Worm (Caenorhabditis elegans): Measurements from ENCODE around the gene ptr-4.

Gene ptr-4

DNA sequence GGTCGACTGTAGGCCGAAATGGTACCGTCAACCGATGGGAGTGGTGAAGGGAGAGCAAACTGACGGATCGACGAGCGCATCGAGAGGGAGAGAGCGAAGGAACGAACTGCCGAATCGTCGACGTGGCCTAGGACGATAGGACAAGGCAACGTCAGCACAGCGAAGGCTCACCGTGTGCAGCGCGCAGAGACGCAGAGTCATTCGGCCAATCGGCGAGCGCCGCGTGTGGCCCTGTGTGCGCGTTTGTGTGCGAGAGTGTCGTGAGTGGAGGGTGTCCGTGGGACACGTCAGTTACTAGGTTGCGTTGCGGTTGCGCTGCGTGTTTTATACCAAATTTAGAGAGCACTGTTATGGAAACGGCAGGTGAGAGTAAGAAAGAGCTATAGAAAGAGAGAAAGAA is 26.2 kb upstream of the ptr-4 start, which contains the start of gene hsp-3 (continued):
- TF ChIP-seq attf-3 (GFP tag; conservative IDR thresholded peaks at IDR 0.05) (0 out of 2 replicates have a peak, but pooled peaks have one; percentile 15), nfyb-1 (GFP tag; IDR thresholded peaks at IDR 0.05) (peak; percentile 100), atf-7 (tag; optimal IDR thresholded peaks at IDR 0.05) (peak; percentile 96), pha-4 (tag; optimal IDR thresholded peaks at IDR 0.05) (peak; percentile 78), lsy-27 (tag; optimal IDR thresholded peaks at IDR 0.05; ENCODE audit: borderline replicate concordance, insufficient read depth) (no peak), athp-1 (tag; optimal IDR thresholded peaks at IDR 0.05) (peak; percentile 76), Y95B8A.8 (GFP tag; IDR thresholded peaks at IDR 0.05) (peak; percentile 85; the same call in 1 of the 2 replicates), sdz-38 (tag; optimal IDR thresholded peaks at IDR 0.05) (no peak), C17E4.6 (GFP tag; IDR thresholded peaks at IDR 0.05) (peak; percentile 70; the same call in 1 of the 2 replicates), die-1 (tag; optimal IDR thresholded peaks at IDR 0.05) (peak; percentile 65), unc-62 (GFP tag; optimal IDR thresholded peaks at IDR 0.05) (peak; percentile 86), snpc-1.1 (tag; optimal IDR thresholded peaks at IDR 0.05; ENCODE audit: insufficient read depth) (no peak), egrh-3 (GFP tag; IDR thresholded peaks at IDR 0.05) (peak; percentile 94), ceh-91 (GFP tag; IDR thresholded peaks at IDR 0.05) (no peak), ama-1 (optimal IDR thresholded peaks at IDR 0.05) (no peak), ama-1 (GFP tag; optimal IDR thresholded peaks at IDR 0.05) (no peak), F33H1.4 (GFP tag; IDR thresholded peaks at IDR 0.05) (peak; percentile 13; the same call in 1 of the 2 replicates), egl-44 (GFP tag; IDR thresholded peaks at IDR 0.05) (peak; percentile 92), D2030.7 (GFP tag; IDR thresholded peaks at IDR 0.05) (0 out of 2 replicates have a peak, but pooled peaks have one; percentile 31), xnd-1 (tag; optimal IDR thresholded peaks at IDR 0.05) (no peak), zim-3 (tag; optimal IDR thresholded peaks at IDR 0.05) (peak; percentile 83), hrde-1 (tag; optimal IDR thresholded peaks at IDR 0.05; ENCODE audit: borderline replicate concordance) (peak; percentile 1), ztf-22 (GFP tag; optimal IDR thresholded peaks at IDR 0.05) (peak; percentile 93), ztf-26 (tag; optimal IDR thresholded peaks at IDR 0.05) (peak; percentile 95), fkh-3 (tag; optimal IDR thresholded peaks at IDR 0.05) (peak; percentile 31), ekl-4 (GFP tag; IDR thresholded peaks at IDR 0.05) (peak; percentile 95), zfh-2 (GFP tag; conservative IDR thresholded peaks at IDR 0.05) (peak; percentile 100), hsf-1 (GFP tag; IDR thresholded peaks at IDR 0.05) (no peak), nhr-120 (GFP tag; IDR thresholded peaks at IDR 0.05) (no peak), ceh-40 (GFP tag; IDR thresholded peaks at IDR 0.05) (0 out of 2 replicates have a peak, but pooled peaks have one; percentile 50), tbp1 (GFP tag; optimal IDR thresholded peaks at IDR 0.05) (peak; percentile 73), lir-1 (GFP tag; conservative IDR thresholded peaks at IDR 0.05) (peak; percentile 95), mes-4 (tag; optimal IDR thresholded peaks at IDR 0.05) (no peak), ceh-58 (GFP tag; IDR thresholded peaks at IDR 0.05) (no peak), Y67H2A.10 (GFP tag; conservative IDR thresholded peaks at IDR 0.05) (peak; percentile 94), madf-10 (tag; optimal IDR thresholded peaks at IDR 0.05) (peak; percentile 93), aptf-3 (GFP tag; IDR thresholded peaks at IDR 0.05) (0 out of 2 replicates have a peak, but pooled peaks have one; percentile 59), tlf-1 (GFP tag; optimal IDR thresholded peaks at IDR 0.05) (peak; percentile 94), snpc-1.3 (tag; optimal IDR thresholded peaks at IDR 0.05; ENCODE audit: insufficient read depth) (no peak), gei-17 (GFP tag; optimal IDR thresholded peaks at IDR 0.05) (peak; percentile 85), dox-1 (GFP tag; IDR thresholded peaks at IDR 0.05) (peak; percentile 98), B0336.3 (GFP tag; IDR thresholded peaks at IDR 0.05) (peak; percentile 98), lin-54 (GFP tag; optimal IDR thresholded peaks at IDR 0.05) (peak; percentile 83), bed-2 (GFP tag; IDR thresholded peaks at IDR 0.05) (peak; percentile 72; the same call in 1 of the 2 replicates), C06A6.2 (GFP tag; conservative IDR thresholded peaks at IDR 0.05) (peak; percentile 88), F22D6.2 (tag; optimal IDR thresholded peaks at IDR 0.05) (peak; percentile 83), lin-40 (tag; optimal IDR thresholded peaks at IDR 0.05) (peak; percentile 96), B0261.1 (tag; optimal IDR thresholded peaks at IDR 0.05) (peak; percentile 33), Y53G8AR.9 (GFP tag; conservative IDR thresholded peaks at IDR 0.05) (peak; percentile 94)

Measured in whole organism, young adult.